Fruit fly (Drosophila melanogaster): ENCODE measurements around the gene Usp32.
A peak's percentile ranks its signal among the peaks of the same experiment; 100 is the strongest.

The Usp32 gene

dm6 chr3L:19922833-19923745 is 52.1 kb downstream of the Usp32 start, which contains the start of gene Pfdn6 (continued):
- TF ChIP-seq seq (GFP tag; IDR thresholded peaks at IDR 0.05) (peak; percentile 57; the same call in 1 of the 2 replicates), sim (GFP tag; IDR thresholded peaks at IDR 0.05) (no peak), CG8290 (GFP tag; optimal IDR thresholded peaks at IDR 0.05) (peak; percentile 82), CG8290 (tag; optimal IDR thresholded peaks at IDR 0.05) (peak; percentile 68 to 77), CG10565 (GFP tag; optimal IDR thresholded peaks at IDR 0.05) (no peak), CG10147 (GFP tag; optimal IDR thresholded peaks at IDR 0.05) (peak; percentile 70), trem (tag; optimal IDR thresholded peaks at IDR 0.05) (peak; percentile 77), wek (GFP tag; optimal IDR thresholded peaks at IDR 0.05) (no peak), mld (GFP tag; IDR thresholded peaks at IDR 0.05; ENCODE audit: partially characterized antibody) (0 out of 3 replicates have a peak, but pooled peaks have one; percentile 64), tna (GFP tag; IDR thresholded peaks at IDR 0.05; ENCODE audit: partially characterized antibody) (peak; percentile 70), CG12744 (GFP tag; optimal IDR thresholded peaks at IDR 0.05) (peak; percentile 49), Optix (GFP tag; IDR thresholded peaks at IDR 0.05) (peak; percentile 89), CG10462 (GFP tag; optimal IDR thresholded peaks at IDR 0.05) (peak; percentile 40), CG13624 (GFP tag; optimal IDR thresholded peaks at IDR 0.05) (peak; percentile 72), CG8478 (optimal IDR thresholded peaks at IDR 0.05) (no peak), CG12942 (GFP tag; optimal IDR thresholded peaks at IDR 0.05) (peak; percentile 63), NFAT (GFP tag; IDR thresholded peaks at IDR 0.05) (peak; percentile 51; the same call in 1 of the 2 replicates), Ravus (GFP tag; IDR thresholded peaks at IDR 0.05) (no peak), CG3281 (GFP tag; optimal IDR thresholded peaks at IDR 0.05) (peak; percentile 66), bcd (GFP tag; optimal IDR thresholded peaks at IDR 0.05) (peak; percentile 67), CG14965 (GFP tag; optimal IDR thresholded peaks at IDR 0.05; ENCODE audit: borderline replicate concordance) (no peak), bigmax (GFP tag; optimal IDR thresholded peaks at IDR 0.05) (no peak), CG3407 (GFP tag; optimal IDR thresholded peaks at IDR 0.05) (peak; percentile 53), Nf-YB (GFP tag; optimal IDR thresholded peaks at IDR 0.05) (peak; percentile 33), CG18599 (GFP tag; optimal IDR thresholded peaks at IDR 0.05) (no peak), Hmx (GFP tag; optimal IDR thresholded peaks at IDR 0.05) (no peak), maf-S (GFP tag; optimal IDR thresholded peaks at IDR 0.05) (peak; percentile 72), gem (tag; optimal IDR thresholded peaks at IDR 0.05) (peak; percentile 93), Gsc (GFP tag; IDR thresholded peaks at IDR 0.05) (no peak; the same call in 1 of the 2 replicates), wdn (GFP tag; IDR thresholded peaks at IDR 0.05) (no peak; the same call in none of the 2 replicates), CG4820 (GFP tag; optimal IDR thresholded peaks at IDR 0.05) (peak; percentile 56), disco-r (GFP tag; optimal IDR thresholded peaks at IDR 0.05) (peak; percentile 82), CG18764 (GFP tag; optimal IDR thresholded peaks at IDR 0.05) (peak; percentile 92), crc (GFP tag; optimal IDR thresholded peaks at IDR 0.05) (no peak), Mad (GFP tag; optimal IDR thresholded peaks at IDR 0.05) (peak; percentile 61), Usf (GFP tag; optimal IDR thresholded peaks at IDR 0.05) (peak; percentile 17), Neu2 (GFP tag; optimal IDR thresholded peaks at IDR 0.05; ENCODE audit: borderline replicate concordance) (no peak), CG8765 (GFP tag; IDR thresholded peaks at IDR 0.05) (peak; percentile 51), Dbx (GFP tag; IDR thresholded peaks at IDR 0.05) (peak; percentile 79), aop (GFP tag; IDR thresholded peaks at IDR 0.05) (no peak), abd-A (tag; optimal IDR thresholded peaks at IDR 0.05) (no peak), CG9437 (GFP tag; optimal IDR thresholded peaks at IDR 0.05) (peak; percentile 66), CG14860 (GFP tag; IDR thresholded peaks at IDR 0.05; ENCODE audit: partially characterized antibody) (peak; percentile 74), Hr39 (optimal IDR thresholded peaks at IDR 0.05) (no peak), dmrt99B (tag; optimal IDR thresholded peaks at IDR 0.05) (no peak), tup (GFP tag; optimal IDR thresholded peaks at IDR 0.05) (no peak), Lpt (GFP tag; optimal IDR thresholded peaks at IDR 0.05) (no peak), CG13424 (tag; optimal IDR thresholded peaks at IDR 0.05) (peak; percentile 94), CG13123 (GFP tag; optimal IDR thresholded peaks at IDR 0.05) (peak; percentile 13), CG13775 (GFP tag; optimal IDR thresholded peaks at IDR 0.05) (peak; percentile 93)

Measured in whole organism, embryonic.